Worm (Caenorhabditis elegans) whole organism, early embryonic: Measurements from ENCODE around the gene idh-1.

Experiments
- B0310.2 ChIP-seq: sonication (generic microtip); optimal IDR thresholded peaks from 2 replicates; lab custom pipeline; 2016; ENCODE audit warnings: mild to moderate bottlenecking, missing genetic modification characterization, missing compliant biosample characterization
- F13C5.2 ChIP-seq: sonication (generic microtip); optimal IDR thresholded peaks from 2 replicates; lab custom pipeline; 2017; ENCODE audit warnings: mild to moderate bottlenecking, missing genetic modification characterization, inconsistent platforms, missing compliant biosample characterization
- aly-1 ChIP-seq: sonication (generic microtip); optimal IDR thresholded peaks from 2 replicates; lab custom pipeline; 2016; ENCODE audit warnings: missing genetic modification characterization, missing compliant biosample characterization
- ama-1 ChIP-seq: fragments of 150-350 bp; optimal IDR thresholded peaks from 2 replicates; lab custom pipeline; 2014
- ceh-13 ChIP-seq: fragments of 200-800 bp; sonication (Bioruptor generic); optimal IDR thresholded peaks from 2 replicates; lab custom pipeline; 2018; ENCODE audit warnings: mild to moderate bottlenecking, missing genetic modification characterization, missing compliant biosample characterization
- ceh-36 ChIP-seq: sonication (generic microtip); optimal IDR thresholded peaks from 2 replicates; lab custom pipeline; 2016; ENCODE audit warnings: missing genetic modification characterization, inconsistent platforms, missing compliant biosample characterization
- ets-7 ChIP-seq: sonication (generic microtip); optimal IDR thresholded peaks from 2 replicates; lab custom pipeline; 2016; ENCODE audit warnings: missing genotype, missing genetic modification characterization, missing compliant biosample characterization
- flt-1 ChIP-seq: fragments of 200-800 bp; sonication (Bioruptor generic); IDR thresholded peaks from 2 replicates; pipeline ENCODE4 v1.3.6; 2022; ENCODE audit warnings: missing genetic modification characterization, missing compliant biosample characterization
- hmbx-1 ChIP-seq: sonication (generic microtip); optimal IDR thresholded peaks from 2 replicates; lab custom pipeline; 2016; ENCODE audit warnings: mild to moderate bottlenecking, missing genetic modification characterization, missing compliant biosample characterization
- hmg-4 ChIP-seq: fragments of 200-800 bp; sonication (Bioruptor generic); optimal IDR thresholded peaks from 2 replicates; lab custom pipeline; 2018; ENCODE audit warnings: mild to moderate bottlenecking, missing genetic modification characterization, missing compliant biosample characterization
- hnd-1 ChIP-seq: sonication (generic microtip); optimal IDR thresholded peaks from 2 replicates; lab custom pipeline; 2016; ENCODE audit warnings: missing genetic modification characterization, missing compliant biosample characterization
- pes-1 ChIP-seq: fragments of 200-800 bp; sonication (Bioruptor generic); IDR thresholded peaks from 2 replicates; pipeline ENCODE4 v1.3.6; 2022; ENCODE audit warnings: missing genetic modification reagents, missing genetic modification characterization, missing compliant biosample characterization
- scrt-1 ChIP-seq: fragments of 200-800 bp; sonication (Bioruptor generic); IDR thresholded peaks from 2 replicates; pipeline ENCODE4 v1.3.6; 2022; ENCODE audit warnings: missing genetic modification characterization, missing compliant biosample characterization
- sea-1 ChIP-seq: fragments of 200-800 bp; sonication (Bioruptor generic); conservative IDR thresholded peaks from 2 replicates; pipeline ENCODE4 v1.3.6; 2022; ENCODE audit warnings: missing genetic modification characterization, missing compliant biosample characterization
- tbx-11 ChIP-seq: fragments of 200-800 bp; sonication (Bioruptor generic); IDR thresholded peaks from 2 replicates; pipeline ENCODE4 v1.3.6; 2022; ENCODE audit warnings: missing genetic modification characterization, missing compliant biosample characterization
- tbx-37 ChIP-seq: fragments of 200-800 bp; sonication (Bioruptor generic); conservative IDR thresholded peaks from 2 replicates; pipeline ENCODE4 v1.3.6; 2022; ENCODE audit warnings: missing genetic modification reagents, missing genetic modification characterization, missing compliant biosample characterization
- tra-4 ChIP-seq: sonication (generic microtip); optimal IDR thresholded peaks from 2 replicates; lab custom pipeline; 2017; ENCODE audit warnings: missing genetic modification characterization, missing compliant biosample characterization

Gene idh-1

ce11 chrIV:9450375-9450774 is 9.5 kb upstream of the idh-1 start, which contains the start of gene cpin-1:
TSS of gene cpin-1 (plus strand) at chrIV:9450675.
- no peak for TF ChIP-seq scrt-1 (GFP tag; lab: Robert Waterston, UW)
- TF ChIP-seq tra-4, result no peak
- TF ChIP-seq F13C5.2, result no peak
- TF ChIP-seq sea-1 (GFP tag; lab: Robert Waterston, UW), result no peak
- no peak for TF ChIP-seq ama-1 (lab: Kevin White, UChicago)
- TF ChIP-seq aly-1 (tag; lab: Kevin White, UChicago), result no peak
- TF ChIP-seq B0310.2, result no peak
- no peak for TF ChIP-seq hmbx-1
- no peak for TF ChIP-seq ceh-13

ce11 chrIV:9447209-9447608 is 6.3 kb upstream of the idh-1 start, which contains the start of gene hsp-12.6:
TSS of gene hsp-12.6 (minus strand) at chrIV:9447228.
- TF ChIP-seq aly-1 (tag; lab: Kevin White, UChicago) (no peak), hnd-1 (tag; lab: Kevin White, UChicago) (no peak), ceh-13 (no peak), scrt-1 (GFP tag; lab: Robert Waterston, UW) (no peak), tra-4 (no peak), ceh-36 (no peak)

- TF ChIP-seq ets-7 (no peak), scrt-1 (GFP tag; lab: Robert Waterston, UW) (no peak), sea-1 (GFP tag; lab: Robert Waterston, UW) (no peak), hnd-1 (tag; lab: Kevin White, UChicago) (no peak), tbx-11 (GFP tag; lab: Robert Waterston, UW) (no peak), ama-1 (lab: Kevin White, UChicago) (no peak), hmbx-1 (no peak), flt-1 (GFP tag; lab: Robert Waterston, UW) (no peak), aly-1 (tag; lab: Kevin White, UChicago) (no peak), B0310.2 (no peak), pes-1 (GFP tag; lab: Robert Waterston, UW) (no peak), ceh-36 (no peak), tra-4 (no peak), ceh-13 (no peak)
Measured at ce11 chrIV:9445407-9445806, 4.5 kb upstream of the idh-1 start, which contains the start of gene hsp-12.3. TSS of gene hsp-12.3 (minus strand) at chrIV:9445507.

- TF ChIP-seq F13C5.2 (peak; percentile 85), scrt-1 (GFP tag; lab: Robert Waterston, UW) (no peak), B0310.2 (peak; percentile 3), sea-1 (GFP tag; lab: Robert Waterston, UW) (0 out of 2 replicates have a peak, but pooled peaks have one; percentile 19), hmbx-1 (no peak), tbx-37 (GFP tag; lab: Robert Waterston, UW) (no peak), pes-1 (GFP tag; lab: Robert Waterston, UW) (no peak), ceh-13 (no peak), tbx-11 (GFP tag; lab: Robert Waterston, UW) (no peak), hmg-4 (GFP tag; lab: Kevin White, UChicago) (peak; percentile 57), ceh-36 (no peak), aly-1 (tag; lab: Kevin White, UChicago) (no peak), hnd-1 (tag; lab: Kevin White, UChicago) (no peak), ets-7 (no peak), ama-1 (lab: Kevin White, UChicago) (peak; percentile 93), tra-4 (no peak), flt-1 (GFP tag; lab: Robert Waterston, UW) (peak; percentile 69)
Measured at ce11 chrIV:9444417-9445026, 3.6 kb upstream of the idh-1 start.

ce11 chrIV:9443940-9444339 is 3.0 kb upstream of the idh-1 start, which contains the start of gene F38E11.9:
TSS of gene F38E11.9 (minus strand) at chrIV:9444040.
- TF ChIP-seq ets-7 (no peak), scrt-1 (GFP tag; lab: Robert Waterston, UW) (no peak), tbx-37 (GFP tag; lab: Robert Waterston, UW) (no peak), ceh-36 (no peak), pes-1 (GFP tag; lab: Robert Waterston, UW) (no peak)

ce11 chrIV:9442106-9442532 is 1.2 kb upstream of the idh-1 start:
- TF ChIP-seq pes-1 (GFP tag; lab: Robert Waterston, UW), result no peak
- TF ChIP-seq flt-1 (GFP tag; lab: Robert Waterston, UW), result no peak
- TF ChIP-seq tbx-11 (GFP tag; lab: Robert Waterston, UW), result no peak
- TF ChIP-seq hmbx-1, result no peak
- TF ChIP-seq ceh-36, result no peak
- no peak for TF ChIP-seq tbx-37 (GFP tag; lab: Robert Waterston, UW)
- TF ChIP-seq aly-1 (tag; lab: Kevin White, UChicago), result no peak
- TF ChIP-seq ets-7, result no peak
- TF ChIP-seq ceh-13, result no peak
- TF ChIP-seq tra-4, result no peak
- TF ChIP-seq hmg-4 (GFP tag; lab: Kevin White, UChicago), result no peak
- TF ChIP-seq hnd-1 (tag; lab: Kevin White, UChicago), result no peak
- TF ChIP-seq B0310.2, result no peak
- TF ChIP-seq sea-1 (GFP tag; lab: Robert Waterston, UW), result no peak
- no peak for TF ChIP-seq scrt-1 (GFP tag; lab: Robert Waterston, UW)
- TF ChIP-seq ama-1 (lab: Kevin White, UChicago), result no peak
- TF ChIP-seq F13C5.2, result no peak

- TF ChIP-seq aly-1 (tag; lab: Kevin White, UChicago) (no peak), ama-1 (lab: Kevin White, UChicago) (no peak), scrt-1 (GFP tag; lab: Robert Waterston, UW) (no peak), flt-1 (GFP tag; lab: Robert Waterston, UW) (no peak), F13C5.2 (no peak), B0310.2 (no peak), hmg-4 (GFP tag; lab: Kevin White, UChicago) (no peak), sea-1 (GFP tag; lab: Robert Waterston, UW) (no peak), tbx-11 (GFP tag; lab: Robert Waterston, UW) (no peak), hnd-1 (tag; lab: Kevin White, UChicago) (no peak), hmbx-1 (no peak), pes-1 (GFP tag; lab: Robert Waterston, UW) (no peak), tbx-37 (GFP tag; lab: Robert Waterston, UW) (no peak), ets-7 (no peak), tra-4 (no peak)
Measured at ce11 chrIV:9441391-9441790, 484 bp upstream of the idh-1 start.
